Worm (Caenorhabditis elegans) whole organism, mixed stage, embryonic: ENCODE results near the gene C31C9.7.

Experiments
- blmp-1 ChIP-seq: fragments of 150-350 bp; optimal IDR thresholded peaks from 2 replicates; lab custom pipeline; 2014; ENCODE audit warnings: missing biosample characterization, missing genetic modification characterization
- cnd-1 ChIP-seq: fragments of 200-800 bp; sonication (Bioruptor generic); optimal IDR thresholded peaks from 2 replicates; lab custom pipeline; 2018; ENCODE audit warnings: mild to moderate bottlenecking, missing genetic modification characterization, missing compliant biosample characterization
- elt-3 ChIP-seq: fragments of 150-350 bp; optimal IDR thresholded peaks from 2 replicates; lab custom pipeline; 2014; ENCODE audit warnings: missing biosample characterization, missing genetic modification characterization
- flh-1 ChIP-seq: fragments of 200-800 bp; sonication (Bioruptor generic); optimal IDR thresholded peaks from 2 replicates; lab custom pipeline; 2018; ENCODE audit warnings: mild to moderate bottlenecking, missing genetic modification characterization, moderate library complexity, missing compliant biosample characterization
- lsy-2 ChIP-seq: fragments of 150-350 bp; optimal IDR thresholded peaks from 2 replicates; lab custom pipeline; 2014; ENCODE audit warnings: missing biosample characterization, missing genetic modification characterization
- mep-1 ChIP-seq: fragments of 150-350 bp; optimal IDR thresholded peaks from 2 replicates; lab custom pipeline; 2017; ENCODE audit warnings: missing biosample characterization, missing genetic modification reagents, missing genetic modification characterization, inconsistent platforms
- nhr-12 ChIP-seq: fragments of 150-350 bp; optimal IDR thresholded peaks from 2 replicates; lab custom pipeline; 2014; ENCODE audit warnings: missing biosample characterization, missing genetic modification characterization
- nhr-237 ChIP-seq: fragments of 150-350 bp; optimal IDR thresholded peaks from 2 replicates; lab custom pipeline; 2014; ENCODE audit warnings: missing biosample characterization, missing genetic modification characterization
- nhr-28 ChIP-seq: fragments of 150-350 bp; optimal IDR thresholded peaks from 2 replicates; lab custom pipeline; 2014; ENCODE audit warnings: missing biosample characterization, missing genetic modification characterization
- pha-4 ChIP-seq: fragments of 150-350 bp; optimal IDR thresholded peaks from 2 replicates; lab custom pipeline; 2018; ENCODE audit warnings: missing biosample characterization, missing genetic modification reagents, missing genetic modification characterization
- snpc-4 ChIP-seq: fragments of 150-350 bp; optimal IDR thresholded peaks from 2 replicates; lab custom pipeline; 2014; ENCODE audit warnings: missing biosample characterization, missing genetic modification characterization
- sptf-1 ChIP-seq: sonication (generic microtip); optimal IDR thresholded peaks from 2 replicates; lab custom pipeline; 2017; ENCODE audit warnings: mild to moderate bottlenecking, missing genetic modification characterization, moderate library complexity, missing compliant biosample characterization
- tbx-8 ChIP-seq: fragments of 200-800 bp; sonication (Bioruptor generic); optimal IDR thresholded peaks from 2 replicates; lab custom pipeline; 2018; ENCODE audit warnings: mild to moderate bottlenecking, missing genetic modification characterization, moderate library complexity, missing compliant biosample characterization
- unc-62 ChIP-seq: fragments of 150-350 bp; optimal IDR thresholded peaks from 2 replicates; lab custom pipeline; 2014; ENCODE audit warnings: missing biosample characterization, missing genetic modification reagents, missing genetic modification characterization

- no peak for TF ChIP-seq blmp-1 (tag; lab: Kevin White, UChicago)
- no peak for TF ChIP-seq sptf-1 (tag; lab: Kevin White, UChicago)
- TF ChIP-seq snpc-4 (tag; lab: Kevin White, UChicago): no peak
- TF ChIP-seq elt-3 (tag; lab: Kevin White, UChicago): no peak
- TF ChIP-seq nhr-237: no peak
- no peak for TF ChIP-seq flh-1 (GFP tag; lab: Kevin White, UChicago)
- TF ChIP-seq pha-4: no peak
- no peak for TF ChIP-seq tbx-8 (GFP tag; lab: Kevin White, UChicago)
- TF ChIP-seq nhr-12 (tag; lab: Kevin White, UChicago): no peak
- TF ChIP-seq unc-62 (GFP tag; lab: Kevin White, UChicago): no peak
- TF ChIP-seq cnd-1 (tag; lab: Kevin White, UChicago): no peak
- no peak for TF ChIP-seq lsy-2
- TF ChIP-seq mep-1 (tag; lab: Kevin White, UChicago): no peak
- TF ChIP-seq nhr-28 (tag; lab: Kevin White, UChicago): no peak
These were observed 9.7 kb downstream of the C31C9.7 start for ce11 chrII:13678555-13679119.
